Fruit fly (Drosophila melanogaster) whole organism, embryonic: ENCODE measurements around the gene HIP-R.

Source experiments
- Atf-2 ChIP-seq: fragments of 200-800 bp; sonication (Bioruptor generic); optimal IDR thresholded peaks from 2 replicates; lab custom pipeline; 2016; ENCODE audit warnings: missing biosample characterization, missing genetic modification characterization
- B-H1 ChIP-seq: fragments of 200-800 bp; sonication (Bioruptor generic); IDR thresholded peaks from 3 replicates; pipeline ENCODE4 v1.3.6; 2022; ENCODE audit warnings: missing biosample characterization, missing genetic modification characterization
- CG10267 ChIP-seq: fragments of 200-800 bp; sonication (Bioruptor generic); optimal IDR thresholded peaks from 2 replicates; lab custom pipeline; 2018; ENCODE audit warnings: missing biosample characterization, mild to moderate bottlenecking, missing genetic modification characterization, moderate library complexity
- CG10959 ChIP-seq: fragments of 200-800 bp; sonication (Bioruptor generic); IDR thresholded peaks from 2 replicates; pipeline ENCODE4 v1.3.6; 2022; ENCODE audit warnings: missing biosample characterization, missing genetic modification characterization
- CG12659 ChIP-seq: fragments of 200-800 bp; sonication (Bioruptor generic); optimal IDR thresholded peaks from 3 replicates; lab custom pipeline; 2017; ENCODE audit warnings: mild to moderate bottlenecking, missing biosample characterization, missing genetic modification reagents, missing genetic modification characterization
- CG12942 ChIP-seq: fragments of 200-800 bp; sonication (Bioruptor generic); optimal IDR thresholded peaks from 3 replicates; lab custom pipeline; 2016; ENCODE audit warnings: missing biosample characterization, missing genetic modification characterization
- CG1602 ChIP-seq: fragments of 200-800 bp; sonication (Bioruptor generic); optimal IDR thresholded peaks from 3 replicates; lab custom pipeline; 2016; ENCODE audit warnings: missing biosample characterization, missing genetic modification characterization
- CG16813 ChIP-seq: fragments of 200-800 bp; sonication (Bioruptor generic); IDR thresholded peaks from 3 replicates; pipeline ENCODE4 v1.3.6; 2022; ENCODE audit warnings: missing biosample characterization, missing genetic modification characterization; ENCODE audit not compliant: partially characterized antibody
- CG16815 ChIP-seq: fragments of 200-800 bp; sonication (Bioruptor generic); optimal IDR thresholded peaks from 3 replicates; lab custom pipeline; 2017; ENCODE audit warnings: missing biosample characterization, mild to moderate bottlenecking, missing genetic modification characterization
- CG17186 ChIP-seq: fragments of 200-800 bp; sonication (Bioruptor generic); optimal IDR thresholded peaks from 3 replicates; lab custom pipeline; 2017; ENCODE audit warnings: missing biosample characterization, missing genetic modification reagents, missing genetic modification characterization
- CG1832 ChIP-seq: fragments of 200-800 bp; sonication (Bioruptor generic); optimal IDR thresholded peaks from 2 replicates; lab custom pipeline; 2017; ENCODE audit warnings: missing biosample characterization, mild to moderate bottlenecking, missing genetic modification characterization, inconsistent platforms
- CG33213 ChIP-seq: fragments of 200-800 bp; sonication (Bioruptor generic); optimal IDR thresholded peaks from 3 replicates; lab custom pipeline; 2016; ENCODE audit warnings: missing biosample characterization, missing genetic modification characterization
- CG33557 ChIP-seq: fragments of 200-800 bp; sonication (Bioruptor generic); optimal IDR thresholded peaks from 2 replicates; lab custom pipeline; 2019; ENCODE audit warnings: missing biosample characterization, mild to moderate bottlenecking, missing genetic modification characterization, moderate library complexity
- CG4730 ChIP-seq: fragments of 200-800 bp; sonication (Bioruptor generic); IDR thresholded peaks from 2 replicates; pipeline ENCODE4 v1.3.6; 2022; ENCODE audit warnings: missing biosample characterization, missing genetic modification characterization
- CG4854 ChIP-seq: fragments of 200-800 bp; sonication (Bioruptor generic); optimal IDR thresholded peaks from 2 replicates; lab custom pipeline; 2016; ENCODE audit warnings: missing biosample characterization, missing genetic modification characterization, inconsistent platforms
- CG7839 ChIP-seq: fragments of 200-800 bp; sonication (Bioruptor generic); optimal IDR thresholded peaks from 3 replicates; lab custom pipeline; 2018; ENCODE audit warnings: missing biosample characterization, mild to moderate bottlenecking, missing genetic modification characterization, moderate library complexity
- CG8089 ChIP-seq: fragments of 200-800 bp; sonication (Bioruptor generic); optimal IDR thresholded peaks from 3 replicates; lab custom pipeline; 2016; ENCODE audit warnings: missing biosample characterization, missing genetic modification characterization
- Chrac-16 ChIP-seq: fragments of 200-800 bp; sonication (Bioruptor generic); optimal IDR thresholded peaks from 3 replicates; lab custom pipeline; 2016; ENCODE audit warnings: missing biosample characterization, missing genetic modification characterization
- Dip3 ChIP-seq: fragments of 200-800 bp; sonication (Bioruptor generic); optimal IDR thresholded peaks from 3 replicates; lab custom pipeline; 2016; ENCODE audit warnings: missing biosample characterization, missing genetic modification characterization
- E2f2 ChIP-seq: fragments of 200-800 bp; sonication (Bioruptor generic); IDR thresholded peaks from 2 replicates; pipeline ENCODE4 v1.3.6; 2022; ENCODE audit warnings: missing biosample characterization, missing genetic modification characterization
- Eip74EF ChIP-seq, 2 experiments: fragments of 200-800 bp in 1 of 2; fragments of >200 bp in 1 of 2; sonication (Bioruptor generic) in 1 of 2; optimal IDR thresholded peaks; 2 replicates each; lab custom pipeline; 2017 to 2019; ENCODE audit warnings: missing biosample characterization in 2 of 2, missing genetic modification characterization in 2 of 2, mild to moderate bottlenecking in 1 of 2, moderate library complexity in 1 of 2
- Fer2 ChIP-seq: fragments of 200-800 bp; sonication (Bioruptor generic); optimal IDR thresholded peaks from 2 replicates; lab custom pipeline; 2018; ENCODE audit warnings: missing biosample characterization, mild to moderate bottlenecking, missing genetic modification characterization, moderate library complexity
- HHEX ChIP-seq: fragments of 200-800 bp; sonication (Bioruptor generic); optimal IDR thresholded peaks from 3 replicates; lab custom pipeline; 2017; ENCODE audit warnings: missing biosample characterization, mild to moderate bottlenecking, missing genetic modification characterization, missing genetic modification reagents
- HLH3B ChIP-seq: fragments of 200-800 bp; sonication (Bioruptor generic); IDR thresholded peaks from 2 replicates; pipeline ENCODE4 v1.3.6; 2022; ENCODE audit warnings: missing biosample characterization, missing genetic modification characterization
- Hsf ChIP-seq: fragments of 200-800 bp; sonication (Bioruptor generic); optimal IDR thresholded peaks from 3 replicates; lab custom pipeline; 2016; ENCODE audit warnings: missing biosample characterization, missing genetic modification characterization
- Med ChIP-seq: fragments of 200-800 bp; sonication (Bioruptor generic); peaks from one replicate; lab custom pipeline; 2016; ENCODE audit warnings: missing biosample characterization, missing genetic modification characterization, mild to moderate bottlenecking, inconsistent platforms, moderate library complexity
- Myb ChIP-seq: fragments of 200-800 bp; sonication (Bioruptor generic); optimal IDR thresholded peaks from 2 replicates; lab custom pipeline; 2016; ENCODE audit warnings: missing biosample characterization, missing genetic modification characterization
- PHDP ChIP-seq: fragments of 200-800 bp; sonication (Bioruptor generic); optimal IDR thresholded peaks from 3 replicates; lab custom pipeline; 2018; ENCODE audit warnings: missing biosample characterization, mild to moderate bottlenecking, missing genetic modification characterization, moderate library complexity
- Ssrp ChIP-seq: fragments of 200-800 bp; sonication (Bioruptor generic); optimal IDR thresholded peaks from 2 replicates; lab custom pipeline; 2018; ENCODE audit warnings: missing biosample characterization, mild to moderate bottlenecking, missing genetic modification characterization, moderate library complexity
- ato ChIP-seq: fragments of 200-800 bp; sonication (Bioruptor generic); IDR thresholded peaks from 2 replicates; pipeline ENCODE4 v1.3.6; 2022; ENCODE audit warnings: missing biosample characterization, missing genetic modification characterization; ENCODE audit not compliant: partially characterized antibody
- bab2 ChIP-seq: fragments of 200-800 bp; sonication (Bioruptor generic); optimal IDR thresholded peaks from 2 replicates; lab custom pipeline; 2016; ENCODE audit warnings: missing biosample characterization, missing genetic modification characterization
- bcd ChIP-seq: fragments of 200-800 bp; sonication (Bioruptor generic); optimal IDR thresholded peaks from 2 replicates; lab custom pipeline; 2017; ENCODE audit warnings: missing biosample characterization, mild to moderate bottlenecking, missing genetic modification characterization
- bowl ChIP-seq: fragments of 200-800 bp; sonication (Bioruptor generic); IDR thresholded peaks from 2 replicates; pipeline ENCODE4 v1.3.6; 2022; ENCODE audit warnings: missing biosample characterization, missing genetic modification characterization
- caup ChIP-seq: fragments of 200-800 bp; sonication (Bioruptor generic); optimal IDR thresholded peaks from 3 replicates; lab custom pipeline; 2017; ENCODE audit warnings: missing biosample characterization, mild to moderate bottlenecking, missing genetic modification characterization, moderate library complexity; ENCODE audit not compliant: severe bottlenecking
- dan ChIP-seq: fragments of 200-800 bp; sonication (Bioruptor generic); IDR thresholded peaks from 2 replicates; pipeline ENCODE4 v1.3.6; 2022; ENCODE audit warnings: missing biosample characterization, missing genetic modification characterization
- dpn ChIP-seq, 2 experiments: fragments of 200-800 bp; sonication (Bioruptor generic); optimal IDR thresholded peaks; 3 replicates each; lab custom pipeline; 2016; ENCODE audit warnings: missing biosample characterization in 2 of 2, missing genetic modification characterization in 2 of 2
- eve ChIP-seq, 2 experiments: fragments of >200 bp; optimal IDR thresholded peaks; 2 replicates each; lab custom pipeline; 2017; ENCODE audit warnings: missing biosample characterization in 2 of 2, missing genetic modification characterization in 2 of 2
- fd64A ChIP-seq: fragments of 200-800 bp; sonication (Bioruptor generic); optimal IDR thresholded peaks from 3 replicates; lab custom pipeline; 2018; ENCODE audit warnings: missing biosample characterization, mild to moderate bottlenecking, missing genetic modification characterization
- fd96Cb ChIP-seq: fragments of 200-800 bp; sonication (Bioruptor generic); optimal IDR thresholded peaks from 2 replicates; lab custom pipeline; 2018; ENCODE audit warnings: missing biosample characterization, mild to moderate bottlenecking, missing genetic modification characterization, moderate library complexity
- fu2 ChIP-seq: fragments of 200-800 bp; sonication (Bioruptor generic); optimal IDR thresholded peaks from 2 replicates; lab custom pipeline; 2016; ENCODE audit warnings: missing biosample characterization, missing genetic modification characterization
- gro ChIP-seq: fragments of 200-800 bp; sonication (Bioruptor generic); optimal IDR thresholded peaks from 2 replicates; lab custom pipeline; 2016; ENCODE audit warnings: missing biosample characterization, missing genetic modification characterization
- hbn ChIP-seq: fragments of 200-800 bp; sonication (Bioruptor generic); IDR thresholded peaks from 2 replicates; pipeline ENCODE4 v1.3.6; 2022; ENCODE audit warnings: missing biosample characterization, missing genetic modification characterization; ENCODE audit not compliant: partially characterized antibody
- kay ChIP-seq: fragments of 200-800 bp; sonication (Bioruptor generic); optimal IDR thresholded peaks from 2 replicates; lab custom pipeline; 2016; ENCODE audit warnings: missing biosample characterization, missing genetic modification characterization
- pan ChIP-seq, 4 experiments: fragments of >200 bp in 3 of 4; fragments of 200-800 bp in 1 of 4; sonication (Bioruptor generic) in 1 of 4; optimal IDR thresholded peaks in 3 of 4; IDR thresholded peaks in 1 of 4; 2 replicates each; pipeline versions ENCODE4 v1.3.6 to Lab custom; 2017 to 2022; ENCODE audit warnings: missing biosample characterization in 2 of 4, missing genetic modification characterization in 2 of 4, mixed read lengths in 1 of 4
- salm ChIP-seq: fragments of 200-800 bp; sonication (Bioruptor generic); optimal IDR thresholded peaks from 2 replicates; lab custom pipeline; 2018; ENCODE audit warnings: missing biosample characterization, mild to moderate bottlenecking, missing genetic modification characterization
- slbo ChIP-seq: fragments of 200-800 bp; sonication (Bioruptor generic); IDR thresholded peaks from 2 replicates; pipeline ENCODE4 v1.3.6; 2022; ENCODE audit warnings: missing biosample characterization, missing genetic modification characterization
- slp2 ChIP-seq: fragments of 200-800 bp; sonication (Bioruptor generic); optimal IDR thresholded peaks from 2 replicates; lab custom pipeline; 2016; ENCODE audit warnings: missing biosample characterization, missing genetic modification characterization
- sr ChIP-seq: fragments of 200-800 bp; sonication (Bioruptor generic); IDR thresholded peaks from 3 replicates; pipeline ENCODE4 v1.3.6; 2022; ENCODE audit warnings: missing biosample characterization, missing genetic modification characterization
- z ChIP-seq: fragments of 200-800 bp; sonication (Bioruptor generic); IDR thresholded peaks from 3 replicates; pipeline ENCODE4 v1.3.6; 2022; ENCODE audit warnings: missing biosample characterization, missing genetic modification characterization
- zfh1 ChIP-seq: fragments of 200-800 bp; sonication (Bioruptor generic); IDR thresholded peaks from 3 replicates; pipeline ENCODE4 v1.3.6; 2022; ENCODE audit warnings: missing biosample characterization, missing genetic modification characterization

Gene HIP-R

dm6 chrX:3777236-3777635 lies 12.5 kb upstream of the HIP-R start (continued):
- peak; percentile 91 for TF ChIP-seq Med
- no peak for TF ChIP-seq CG16813 (GFP tag; lab: Robert Waterston, UW)
- no peak for TF ChIP-seq fu2 (GFP tag; lab: Kevin White, UChicago)
- TF ChIP-seq zfh1 (GFP tag; lab: Robert Waterston, UW): no peak
- TF ChIP-seq CG33557: peak; percentile 70
- TF ChIP-seq CG10959: no peak
- TF ChIP-seq sr (GFP tag; lab: Robert Waterston, UW): 0 out of 3 replicates have a peak, but pooled peaks have one; percentile 17
- no peak for TF ChIP-seq fd96Cb
- TF ChIP-seq z (GFP tag; lab: Robert Waterston, UW): peak; percentile 84
- TF ChIP-seq kay: peak; percentile 22
- 0 out of 2 replicates have a peak, but pooled peaks have one; percentile 42 for TF ChIP-seq bowl (GFP tag; lab: Robert Waterston, UW)
- no peak for TF ChIP-seq CG4730 (GFP tag; lab: Robert Waterston, UW)
- no peak for TF ChIP-seq Dip3 (GFP tag; lab: Kevin White, UChicago)
- TF ChIP-seq bcd (GFP tag; lab: Kevin White, UChicago): peak; percentile 52
- peak; percentile 52; the same call in 1 of the 2 replicates for TF ChIP-seq HLH3B
- TF ChIP-seq Ssrp (tag; lab: Kevin White, UChicago): no peak
- peak; percentile 50 for TF ChIP-seq CG33213 (GFP tag; lab: Kevin White, UChicago)
- TF ChIP-seq caup (GFP tag; lab: Kevin White, UChicago): peak; percentile 79
- peak; percentile 82 for TF ChIP-seq fd64A (GFP tag; lab: Kevin White, UChicago)
- TF ChIP-seq slp2 (GFP tag; lab: Kevin White, UChicago): peak; percentile 52
- TF ChIP-seq bab2: peak; percentile 57
- TF ChIP-seq dan (GFP tag; lab: Robert Waterston, UW): no peak
- TF ChIP-seq hbn (GFP tag; lab: Robert Waterston, UW): no peak
- TF ChIP-seq CG12942 (GFP tag; lab: Kevin White, UChicago): peak; percentile 15
- peak; percentile 31; the same call in 1 of the 2 replicates for TF ChIP-seq ato (GFP tag; lab: Robert Waterston, UW)
- TF ChIP-seq eve (GFP tag; optimal IDR thresholded peaks at IDR 0.05; lab: Kevin White, UChicago): no peak
- peak; percentile 75 for TF ChIP-seq HHEX (GFP tag; lab: Kevin White, UChicago)
- no peak for TF ChIP-seq Chrac-16 (GFP tag; lab: Kevin White, UChicago)
- no peak for TF ChIP-seq CG12659 (GFP tag; lab: Kevin White, UChicago)
- peak; percentile 57 for TF ChIP-seq PHDP (tag; lab: Kevin White, UChicago)
- no peak for TF ChIP-seq Atf-2
- TF ChIP-seq CG17186 (GFP tag; lab: Kevin White, UChicago): no peak
- no peak for TF ChIP-seq CG10267
- TF ChIP-seq Eip74EF (GFP tag; optimal IDR thresholded peaks at IDR 0.05; lab: Kevin White, UChicago): peak in 1 of 2 experiments; percentile 13
- TF ChIP-seq salm: peak; percentile 15
- TF ChIP-seq CG1832 (GFP tag; lab: Kevin White, UChicago): peak; percentile 91
- no peak for TF ChIP-seq B-H1 (GFP tag; lab: Robert Waterston, UW)
- TF ChIP-seq E2f2 (GFP tag; lab: Robert Waterston, UW): no peak
- peak; percentile 33 for TF ChIP-seq Myb (GFP tag; lab: Kevin White, UChicago)
- no peak for TF ChIP-seq CG16815
- no peak for TF ChIP-seq Fer2 (tag; lab: Kevin White, UChicago)
- TF ChIP-seq CG1602 (GFP tag; lab: Kevin White, UChicago): no peak
- TF ChIP-seq CG8089 (GFP tag; lab: Kevin White, UChicago): peak; percentile 33
- TF ChIP-seq gro (GFP tag; lab: Kevin White, UChicago): peak; percentile 74
- TF ChIP-seq Hsf (GFP tag; lab: Kevin White, UChicago): no peak
- no peak for TF ChIP-seq slbo (GFP tag; lab: Robert Waterston, UW)
- TF ChIP-seq pan (optimal IDR thresholded peaks at IDR 0.05; lab: Kevin White, UChicago): no peak
- TF ChIP-seq pan (GFP tag; optimal IDR thresholded peaks at IDR 0.05 in 1 of 2, IDR thresholded peaks at IDR 0.05 in 1 of 2): peak in 1 of 2 experiments; percentile 36
- peak; percentile 6 for TF ChIP-seq CG4854 (GFP tag; lab: Kevin White, UChicago)
- no peak for TF ChIP-seq CG7839 (tag; lab: Kevin White, UChicago)
- peak in 1 of 2 experiments; percentile 15 for TF ChIP-seq dpn (GFP tag; optimal IDR thresholded peaks at IDR 0.05; lab: Kevin White, UChicago)
